Worm (Caenorhabditis elegans) whole organism, L3 larva: ENCODE measurements around the gene F57F5.3.

Source experiments
- aly-2 ChIP-seq: fragments of 150-350 bp; optimal IDR thresholded peaks from 2 replicates; lab custom pipeline; 2014; ENCODE audit warnings: missing biosample characterization, missing genetic modification characterization
- lin-15B ChIP-seq: fragments of 150-350 bp; optimal IDR thresholded peaks from 2 replicates; lab custom pipeline; 2014; ENCODE audit warnings: missing biosample characterization, missing genetic modification characterization
- pha-4 ChIP-seq: fragments of 150-350 bp; optimal IDR thresholded peaks from 2 replicates; lab custom pipeline; 2014; ENCODE audit warnings: missing biosample characterization, missing genetic modification reagents, missing genetic modification characterization
- sea-2 ChIP-seq: fragments of 150-350 bp; sonication (generic microtip); optimal IDR thresholded peaks from 4 replicates; lab custom pipeline; 2014; ENCODE audit warnings: missing biosample characterization, missing genetic modification reagents, missing genetic modification characterization
- snpc-4 ChIP-seq: fragments of 150-350 bp; optimal IDR thresholded peaks from 2 replicates; lab custom pipeline; 2014; ENCODE audit warnings: missing biosample characterization, missing genetic modification characterization

DNA sequence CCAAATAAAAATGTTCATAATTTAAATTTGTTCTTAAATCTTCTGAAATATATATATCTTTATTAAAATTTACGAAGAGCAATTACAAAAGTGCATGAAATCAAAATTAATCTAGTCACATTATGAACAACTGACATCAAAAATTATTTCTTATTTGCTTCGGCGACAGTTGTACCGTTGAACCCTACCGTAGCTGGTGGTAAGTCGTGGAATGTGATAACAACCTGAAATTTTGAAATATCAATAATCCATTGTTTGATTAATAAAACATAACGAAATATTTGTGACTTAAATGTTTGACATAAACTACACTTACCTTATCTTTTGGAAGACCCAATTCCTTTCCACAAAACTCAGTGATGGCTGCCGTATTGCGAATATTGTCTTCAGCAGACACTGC is 29.7 kb downstream of the F57F5.3 start:
- TF ChIP-seq sea-2 (GFP tag; lab: Kevin White, UChicago) (no peak), aly-2 (tag; lab: Kevin White, UChicago) (no peak), snpc-4 (tag; lab: Kevin White, UChicago) (no peak), pha-4 (no peak), lin-15B (tag; lab: Kevin White, UChicago) (no peak)
